Worm (Caenorhabditis elegans) whole organism, early embryonic: ENCODE data around the gene lipl-7.

ENCODE experiments used
- B0310.2 ChIP-seq: sonication (generic microtip); optimal IDR thresholded peaks from 2 replicates; lab custom pipeline; 2016; ENCODE audit warnings: mild to moderate bottlenecking, missing genetic modification characterization, missing compliant biosample characterization
- F13C5.2 ChIP-seq: sonication (generic microtip); optimal IDR thresholded peaks from 2 replicates; lab custom pipeline; 2017; ENCODE audit warnings: mild to moderate bottlenecking, missing genetic modification characterization, inconsistent platforms, missing compliant biosample characterization
- aly-1 ChIP-seq: sonication (generic microtip); optimal IDR thresholded peaks from 2 replicates; lab custom pipeline; 2016; ENCODE audit warnings: missing genetic modification characterization, missing compliant biosample characterization
- ama-1 ChIP-seq: fragments of 150-350 bp; optimal IDR thresholded peaks from 2 replicates; lab custom pipeline; 2014
- ceh-13 ChIP-seq: fragments of 200-800 bp; sonication (Bioruptor generic); optimal IDR thresholded peaks from 2 replicates; lab custom pipeline; 2018; ENCODE audit warnings: mild to moderate bottlenecking, missing genetic modification characterization, missing compliant biosample characterization
- ceh-36 ChIP-seq: sonication (generic microtip); optimal IDR thresholded peaks from 2 replicates; lab custom pipeline; 2016; ENCODE audit warnings: missing genetic modification characterization, inconsistent platforms, missing compliant biosample characterization
- ets-7 ChIP-seq: sonication (generic microtip); optimal IDR thresholded peaks from 2 replicates; lab custom pipeline; 2016; ENCODE audit warnings: missing genotype, missing genetic modification characterization, missing compliant biosample characterization
- flt-1 ChIP-seq: fragments of 200-800 bp; sonication (Bioruptor generic); IDR thresholded peaks from 2 replicates; pipeline ENCODE4 v1.3.6; 2022; ENCODE audit warnings: missing genetic modification characterization, missing compliant biosample characterization
- hmbx-1 ChIP-seq: sonication (generic microtip); optimal IDR thresholded peaks from 2 replicates; lab custom pipeline; 2016; ENCODE audit warnings: mild to moderate bottlenecking, missing genetic modification characterization, missing compliant biosample characterization
- hmg-4 ChIP-seq: fragments of 200-800 bp; sonication (Bioruptor generic); optimal IDR thresholded peaks from 2 replicates; lab custom pipeline; 2018; ENCODE audit warnings: mild to moderate bottlenecking, missing genetic modification characterization, missing compliant biosample characterization
- hnd-1 ChIP-seq: sonication (generic microtip); optimal IDR thresholded peaks from 2 replicates; lab custom pipeline; 2016; ENCODE audit warnings: missing genetic modification characterization, missing compliant biosample characterization
- pes-1 ChIP-seq: fragments of 200-800 bp; sonication (Bioruptor generic); IDR thresholded peaks from 2 replicates; pipeline ENCODE4 v1.3.6; 2022; ENCODE audit warnings: missing genetic modification reagents, missing genetic modification characterization, missing compliant biosample characterization
- scrt-1 ChIP-seq: fragments of 200-800 bp; sonication (Bioruptor generic); IDR thresholded peaks from 2 replicates; pipeline ENCODE4 v1.3.6; 2022; ENCODE audit warnings: missing genetic modification characterization, missing compliant biosample characterization
- sea-1 ChIP-seq: fragments of 200-800 bp; sonication (Bioruptor generic); conservative IDR thresholded peaks from 2 replicates; pipeline ENCODE4 v1.3.6; 2022; ENCODE audit warnings: missing genetic modification characterization, missing compliant biosample characterization
- tbx-11 ChIP-seq: fragments of 200-800 bp; sonication (Bioruptor generic); IDR thresholded peaks from 2 replicates; pipeline ENCODE4 v1.3.6; 2022; ENCODE audit warnings: missing genetic modification characterization, missing compliant biosample characterization
- tbx-37 ChIP-seq: fragments of 200-800 bp; sonication (Bioruptor generic); conservative IDR thresholded peaks from 2 replicates; pipeline ENCODE4 v1.3.6; 2022; ENCODE audit warnings: missing genetic modification reagents, missing genetic modification characterization, missing compliant biosample characterization
- tra-4 ChIP-seq: sonication (generic microtip); optimal IDR thresholded peaks from 2 replicates; lab custom pipeline; 2017; ENCODE audit warnings: missing genetic modification characterization, missing compliant biosample characterization

The lipl-7 gene

DNA sequence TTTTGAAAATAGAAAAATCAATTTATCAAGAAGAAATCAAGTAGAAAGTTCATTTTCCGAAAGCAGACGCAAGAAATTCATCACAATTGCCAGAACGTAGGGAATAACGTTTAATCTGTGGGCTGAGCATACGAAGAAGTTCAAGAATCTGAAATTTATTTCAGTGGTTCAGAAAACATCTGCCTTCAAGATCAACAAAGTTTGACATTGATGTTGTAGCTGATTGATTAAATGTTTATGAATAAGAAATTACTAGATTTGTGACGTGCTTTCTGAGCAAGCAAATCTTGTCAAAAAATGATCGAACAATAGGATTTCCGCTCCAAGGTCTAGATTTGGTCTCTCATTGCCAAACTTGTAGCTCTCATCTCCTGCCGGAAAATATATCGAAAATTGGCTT, 35.4 kb downstream of the lipl-7 start, which contains the start of gene K04D7.6:
Gene K04D7.6 (minus strand): TSS at position 101 of the 400 bp plus-strand sequence.
- TF ChIP-seq tbx-11 (no peak), hmg-4 (no peak), sea-1 (GFP tag; lab: Robert Waterston, UW) (no peak), F13C5.2 (no peak), ets-7 (tag; lab: Kevin White, UChicago) (no peak), ama-1 (lab: Kevin White, UChicago) (no peak), flt-1 (GFP tag; lab: Robert Waterston, UW) (no peak), tra-4 (tag; lab: Kevin White, UChicago) (no peak), hmbx-1 (no peak), ceh-13 (GFP tag; lab: Kevin White, UChicago) (no peak), tbx-37 (no peak), ceh-36 (tag; lab: Kevin White, UChicago) (no peak), B0310.2 (no peak), hnd-1 (no peak), pes-1 (GFP tag; lab: Robert Waterston, UW) (no peak), aly-1 (tag; lab: Kevin White, UChicago) (no peak), scrt-1 (GFP tag; lab: Robert Waterston, UW) (no peak)

ce11 chrIV:10197317-10197867, 44.2 kb downstream of the lipl-7 start, which contains the start of gene gon-4:
Gene gon-4, plus strand, starts transcription at chrIV:10197817.
- no peak for TF ChIP-seq hmbx-1
- TF ChIP-seq ets-7 (tag; lab: Kevin White, UChicago): no peak
- TF ChIP-seq ceh-13 (GFP tag; lab: Kevin White, UChicago): no peak
- TF ChIP-seq tbx-11: no peak
- TF ChIP-seq aly-1 (tag; lab: Kevin White, UChicago): no peak
- no peak for TF ChIP-seq scrt-1 (GFP tag; lab: Robert Waterston, UW)
- no peak for TF ChIP-seq F13C5.2
- TF ChIP-seq B0310.2: no peak
- TF ChIP-seq flt-1 (GFP tag; lab: Robert Waterston, UW): no peak
- no peak for TF ChIP-seq ceh-36 (tag; lab: Kevin White, UChicago)
- no peak for TF ChIP-seq pes-1 (GFP tag; lab: Robert Waterston, UW)
- no peak for TF ChIP-seq ama-1 (lab: Kevin White, UChicago)
- no peak for TF ChIP-seq sea-1 (GFP tag; lab: Robert Waterston, UW)
- no peak for TF ChIP-seq tra-4 (tag; lab: Kevin White, UChicago)
- no peak for TF ChIP-seq hmg-4
- no peak for TF ChIP-seq tbx-37

DNA sequence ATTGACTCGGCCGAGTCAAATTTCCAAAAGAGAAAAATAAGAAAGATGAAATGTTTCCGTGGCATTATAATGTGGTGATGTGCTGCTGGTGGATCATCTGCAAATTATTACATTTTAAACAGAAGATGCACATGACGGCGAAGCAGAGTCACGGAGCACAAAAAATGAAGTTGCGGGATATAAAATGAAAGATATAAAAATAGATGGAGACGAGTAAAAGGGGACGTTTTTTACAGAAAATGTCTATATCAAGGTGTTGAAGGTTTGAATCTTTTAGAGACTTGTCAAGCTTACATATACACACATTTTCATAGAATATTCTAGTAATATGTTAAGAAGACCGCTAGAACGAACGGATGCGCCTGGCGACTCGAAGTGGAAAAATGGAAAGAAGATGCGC, 47.3 kb downstream of the lipl-7 start, which contains the start of gene ptrg-1:
Gene ptrg-1 (minus strand): TSS at position 101 of the 400 bp plus-strand sequence.
- no peak for TF ChIP-seq pes-1 (GFP tag; lab: Robert Waterston, UW)
- TF ChIP-seq hmbx-1: no peak
- no peak for TF ChIP-seq aly-1 (tag; lab: Kevin White, UChicago)
- no peak for TF ChIP-seq sea-1 (GFP tag; lab: Robert Waterston, UW)
- TF ChIP-seq ets-7 (tag; lab: Kevin White, UChicago): no peak

- no peak for TF ChIP-seq B0310.2
- TF ChIP-seq tbx-37: no peak
- no peak for TF ChIP-seq scrt-1 (GFP tag; lab: Robert Waterston, UW)
- no peak for TF ChIP-seq ceh-13 (GFP tag; lab: Kevin White, UChicago)
- TF ChIP-seq tra-4 (tag; lab: Kevin White, UChicago): no peak
- no peak for TF ChIP-seq F13C5.2
- no peak for TF ChIP-seq pes-1 (GFP tag; lab: Robert Waterston, UW)
- no peak for TF ChIP-seq hmg-4
- TF ChIP-seq flt-1 (GFP tag; lab: Robert Waterston, UW): no peak
- TF ChIP-seq ets-7 (tag; lab: Kevin White, UChicago): no peak
- TF ChIP-seq hmbx-1: no peak
- no peak for TF ChIP-seq ceh-36 (tag; lab: Kevin White, UChicago)
- TF ChIP-seq hnd-1: no peak
- TF ChIP-seq tbx-11: no peak
These were observed 50.1 kb downstream of the lipl-7 start for ce11 chrIV:10191498-10191897.

DNA sequence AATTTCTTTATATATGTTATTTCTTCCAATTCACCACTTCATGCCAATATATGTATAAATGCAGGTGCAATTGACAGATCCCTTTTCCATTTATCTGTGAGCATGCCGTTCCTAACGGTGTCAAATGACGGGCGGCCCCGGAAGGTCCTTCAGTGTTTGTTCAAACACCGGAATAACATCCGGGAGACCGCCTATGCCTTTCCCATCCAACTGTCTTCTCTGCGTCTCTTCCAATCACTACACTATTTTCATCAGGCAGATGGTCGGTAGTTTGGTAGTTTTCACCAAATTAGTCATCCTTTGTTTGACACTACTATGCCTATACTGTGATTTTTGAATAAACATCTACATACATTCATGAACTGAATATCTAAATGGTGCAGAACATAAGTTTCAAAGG, 51.0 kb downstream of the lipl-7 start:
- no peak for TF ChIP-seq B0310.2
- TF ChIP-seq tra-4 (tag; lab: Kevin White, UChicago): no peak
- no peak for TF ChIP-seq ceh-36 (tag; lab: Kevin White, UChicago)
- TF ChIP-seq pes-1 (GFP tag; lab: Robert Waterston, UW): no peak
- no peak for TF ChIP-seq F13C5.2
- no peak for TF ChIP-seq hmg-4
- no peak for TF ChIP-seq ets-7 (tag; lab: Kevin White, UChicago)
- no peak for TF ChIP-seq sea-1 (GFP tag; lab: Robert Waterston, UW)
- no peak for TF ChIP-seq scrt-1 (GFP tag; lab: Robert Waterston, UW)
- no peak for TF ChIP-seq aly-1 (tag; lab: Kevin White, UChicago)
